Fruit fly (Drosophila melanogaster): ENCODE results near the gene CG2129.

dm6 chrX:8195449-8196156 lies 50.0 kb downstream of the CG2129 start:
- TF ChIP-seq CG9948 (tag; optimal IDR thresholded peaks at IDR 0.05) (no peak), CG10348 (GFP tag; IDR thresholded peaks at IDR 0.05) (no peak)

Data from whole organism, pupa.